Worm (Caenorhabditis elegans): ENCODE data around the gene cul-4.

- TF ChIP-seq ztf-29 (GFP tag; IDR thresholded peaks at IDR 0.05) (no peak), cog-1 (tag; optimal IDR thresholded peaks at IDR 0.05) (no peak), T22C8.4 (GFP tag; IDR thresholded peaks at IDR 0.05) (no peak), flt-1 (GFP tag; IDR thresholded peaks at IDR 0.05) (no peak), med-1 (GFP tag; optimal IDR thresholded peaks at IDR 0.05; ENCODE audit: insufficient read depth) (no peak)
These were observed 40.0 kb upstream of the cul-4 start, which contains the start of gene C30G12.4 for ce11 chrII:7261854-7262253.
